Worm (Caenorhabditis elegans): Measurements from ENCODE around the gene ZC190.10.

ZC190.10 gene

ce11 chrV:8662056-8663006 lies 33.8 kb downstream of the ZC190.10 start (continued):
- peak; percentile 60 for TF ChIP-seq pqm-1 (tag; optimal IDR thresholded peaks at IDR 0.05)
- no peak for TF ChIP-seq zag-1 (tag; optimal IDR thresholded peaks at IDR 0.05)
- no peak for TF ChIP-seq nhr-11 (tag; optimal IDR thresholded peaks at IDR 0.05)
- TF ChIP-seq eor-1 (tag; optimal IDR thresholded peaks at IDR 0.05), result no peak
- no peak for TF ChIP-seq aly-2 (tag; optimal IDR thresholded peaks at IDR 0.05)
- TF ChIP-seq daf-12 (tag; optimal IDR thresholded peaks at IDR 0.05), result no peak
- TF ChIP-seq elt-2 (tag; optimal IDR thresholded peaks at IDR 0.05), result no peak
- TF ChIP-seq mml-1 (tag; optimal IDR thresholded peaks at IDR 0.05), result no peak
- TF ChIP-seq jun-1 (tag; optimal IDR thresholded peaks at IDR 0.05), result no peak
- peak; percentile 57 for TF ChIP-seq nhr-23 (tag; optimal IDR thresholded peaks at IDR 0.05)
- TF ChIP-seq nhr-237 (tag; optimal IDR thresholded peaks at IDR 0.05), result no peak
- TF ChIP-seq ztf-11 (tag; optimal IDR thresholded peaks at IDR 0.05), result no peak
- TF ChIP-seq mdl-1 (tag; optimal IDR thresholded peaks at IDR 0.05), result no peak
- no peak for TF ChIP-seq fkh-10 (GFP tag; optimal IDR thresholded peaks at IDR 0.05)
- no peak for TF ChIP-seq skn-1 (tag; optimal IDR thresholded peaks at IDR 0.05)
- no peak for TF ChIP-seq ZK546.5 (tag; optimal IDR thresholded peaks at IDR 0.05)
- no peak for TF ChIP-seq R02D3.7 (tag; optimal IDR thresholded peaks at IDR 0.05)
- no peak for TF ChIP-seq ceh-28 (tag; optimal IDR thresholded peaks at IDR 0.05)
- TF ChIP-seq lin-15B (tag; optimal IDR thresholded peaks at IDR 0.05), result no peak
- peak; percentile 46 for TF ChIP-seq elt-1 (tag; optimal IDR thresholded peaks at IDR 0.05)
- TF ChIP-seq ceh-82 (tag; optimal IDR thresholded peaks at IDR 0.05), result no peak
- TF ChIP-seq nhr-43 (tag; optimal IDR thresholded peaks at IDR 0.05; ENCODE audit: poor library complexity, severe bottlenecking), result peak; percentile 54
- TF ChIP-seq ztf-4 (tag; optimal IDR thresholded peaks at IDR 0.05), result no peak
- TF ChIP-seq nhr-67 (tag; optimal IDR thresholded peaks at IDR 0.05), result no peak

- TF ChIP-seq ceh-82 (tag; optimal IDR thresholded peaks at IDR 0.05) (no peak), ceh-28 (tag; optimal IDR thresholded peaks at IDR 0.05) (no peak), nfya-1 (tag; optimal IDR thresholded peaks at IDR 0.05; ENCODE audit: insufficient read depth) (no peak), daf-12 (tag; optimal IDR thresholded peaks at IDR 0.05) (no peak), elt-1 (tag; optimal IDR thresholded peaks at IDR 0.05) (no peak), pha-4 (tag; optimal IDR thresholded peaks at IDR 0.05) (peak; percentile 63), snpc-4 (tag; optimal IDR thresholded peaks at IDR 0.05) (no peak), nhr-28 (tag; optimal IDR thresholded peaks at IDR 0.05) (no peak), skn-1 (tag; optimal IDR thresholded peaks at IDR 0.05) (no peak), ZK546.5 (tag; optimal IDR thresholded peaks at IDR 0.05) (no peak), pqm-1 (tag; optimal IDR thresholded peaks at IDR 0.05) (peak; percentile 95), elt-3 (tag; optimal IDR thresholded peaks at IDR 0.05) (no peak), lsy-12 (tag; optimal IDR thresholded peaks at IDR 0.05) (no peak), aly-2 (tag; optimal IDR thresholded peaks at IDR 0.05) (no peak), sea-2 (GFP tag; optimal IDR thresholded peaks at IDR 0.05) (no peak), lin-15B (tag; optimal IDR thresholded peaks at IDR 0.05) (no peak), R02D3.7 (tag; optimal IDR thresholded peaks at IDR 0.05) (no peak), ceh-9 (tag; optimal IDR thresholded peaks at IDR 0.05) (no peak), nhr-25 (tag; optimal IDR thresholded peaks at IDR 0.05) (peak; percentile 72), egl-27 (tag; optimal IDR thresholded peaks at IDR 0.05) (no peak), ama-1 (optimal IDR thresholded peaks at IDR 0.05) (no peak), nhr-77 (tag; optimal IDR thresholded peaks at IDR 0.05) (no peak), lin-39 (tag; optimal IDR thresholded peaks at IDR 0.05) (no peak), ztf-11 (tag; optimal IDR thresholded peaks at IDR 0.05) (no peak), nhr-11 (tag; optimal IDR thresholded peaks at IDR 0.05) (no peak), ceh-16 (tag; optimal IDR thresholded peaks at IDR 0.05) (no peak), eor-1 (tag; optimal IDR thresholded peaks at IDR 0.05) (no peak), fos-1 (tag; optimal IDR thresholded peaks at IDR 0.05) (no peak), fkh-10 (GFP tag; optimal IDR thresholded peaks at IDR 0.05) (no peak), mdl-1 (tag; optimal IDR thresholded peaks at IDR 0.05) (no peak), nhr-43 (tag; optimal IDR thresholded peaks at IDR 0.05; ENCODE audit: poor library complexity, severe bottlenecking) (peak; percentile 55), zag-1 (tag; optimal IDR thresholded peaks at IDR 0.05) (no peak), nhr-67 (tag; optimal IDR thresholded peaks at IDR 0.05) (no peak), unc-62 (GFP tag; optimal IDR thresholded peaks at IDR 0.05) (no peak), egl-5 (tag; optimal IDR thresholded peaks at IDR 0.05) (no peak), mml-1 (tag; optimal IDR thresholded peaks at IDR 0.05) (peak; percentile 7), hmg-11 (tag; optimal IDR thresholded peaks at IDR 0.05) (no peak), ztf-4 (tag; optimal IDR thresholded peaks at IDR 0.05) (no peak), nhr-76 (tag; optimal IDR thresholded peaks at IDR 0.05) (no peak), tbx-2 (tag; optimal IDR thresholded peaks at IDR 0.05) (no peak), nhr-12 (tag; optimal IDR thresholded peaks at IDR 0.05) (no peak), elt-2 (tag; optimal IDR thresholded peaks at IDR 0.05) (peak; percentile 99), unc-39 (tag; optimal IDR thresholded peaks at IDR 0.05) (no peak), jun-1 (tag; optimal IDR thresholded peaks at IDR 0.05) (peak; percentile 55), nhr-23 (tag; optimal IDR thresholded peaks at IDR 0.05) (peak; percentile 23)
Measured at ce11 chrV:8661241-8661954, 34.7 kb downstream of the ZC190.10 start.
